Worm (Caenorhabditis elegans) whole organism, L2 larva: ENCODE data around the gene idpp-9.

Source experiments
- R02D3.7 ChIP-seq: fragments of 150-350 bp; optimal IDR thresholded peaks from 2 replicates; lab custom pipeline; 2014; ENCODE audit warnings: missing biosample characterization, missing genetic modification characterization
- ceh-82 ChIP-seq: fragments of 150-350 bp; optimal IDR thresholded peaks from 2 replicates; lab custom pipeline; 2014; ENCODE audit warnings: missing biosample characterization, missing genetic modification characterization
- egl-27 ChIP-seq: sonication (generic microtip); optimal IDR thresholded peaks from 3 replicates; lab custom pipeline; 2017; ENCODE audit warnings: missing biosample characterization, missing genetic modification reagents, missing genetic modification characterization
- elt-1 ChIP-seq: fragments of 150-350 bp; optimal IDR thresholded peaks from 2 replicates; lab custom pipeline; 2014; ENCODE audit warnings: missing biosample characterization, missing genetic modification characterization
- elt-3 ChIP-seq: sonication (generic microtip); optimal IDR thresholded peaks from 2 replicates; lab custom pipeline; 2017; ENCODE audit warnings: missing biosample characterization, missing genetic modification characterization
- lsy-2 ChIP-seq, 2 experiments: fragments of 150-350 bp in 1 of 2; sonication (generic microtip) in 1 of 2; optimal IDR thresholded peaks; 2 replicates each; lab custom pipeline; 2014 to 2017; ENCODE audit warnings: missing biosample characterization in 2 of 2, missing genetic modification characterization in 2 of 2
- mdl-1 ChIP-seq, 2 experiments: fragments of 150-350 bp in 1 of 2; sonication (generic microtip) in 1 of 2; optimal IDR thresholded peaks; 2 replicates each; lab custom pipeline; 2017; ENCODE audit warnings: missing biosample characterization in 2 of 2, missing genetic modification characterization in 2 of 2
- nhr-12 ChIP-seq: fragments of 150-350 bp; optimal IDR thresholded peaks from 2 replicates; lab custom pipeline; 2014; ENCODE audit warnings: missing biosample characterization, missing genetic modification characterization

- TF ChIP-seq elt-3 (tag; lab: Kevin White, UChicago) (no peak), R02D3.7 (no peak), ceh-82 (tag; lab: Kevin White, UChicago) (no peak), elt-1 (no peak), egl-27 (no peak), lsy-2 (tag; optimal IDR thresholded peaks at IDR 0.05; lab: Kevin White, UChicago) (no peak), mdl-1 (tag; optimal IDR thresholded peaks at IDR 0.05; lab: Kevin White, UChicago) (no peak), nhr-12 (tag; lab: Kevin White, UChicago) (no peak)
Measured at ce11 chrX:3878233-3878632, 37.4 kb downstream of the idpp-9 start, which contains the start of gene F47F2.1.
